Worm (Caenorhabditis elegans) whole organism, L3 larva: ENCODE results near the gene slcr-46.1.

Experiments
- R02D3.7 ChIP-seq: fragments of 150-350 bp; optimal IDR thresholded peaks from 2 replicates; lab custom pipeline; 2014; ENCODE audit warnings: missing biosample characterization, missing genetic modification characterization
- ZK546.5 ChIP-seq: sonication (generic microtip); optimal IDR thresholded peaks from 2 replicates; lab custom pipeline; 2017; ENCODE audit warnings: missing biosample characterization, missing genetic modification characterization
- aly-2 ChIP-seq: fragments of 150-350 bp; optimal IDR thresholded peaks from 2 replicates; lab custom pipeline; 2014; ENCODE audit warnings: missing biosample characterization, missing genetic modification characterization
- ama-1 ChIP-seq: fragments of 150-350 bp; optimal IDR thresholded peaks from 2 replicates; lab custom pipeline; 2018
- ceh-28 ChIP-seq: fragments of 150-350 bp; optimal IDR thresholded peaks from 2 replicates; lab custom pipeline; 2014; ENCODE audit warnings: missing biosample characterization, missing genetic modification reagents, missing genetic modification characterization
- ceh-82 ChIP-seq: fragments of 150-350 bp; optimal IDR thresholded peaks from 2 replicates; lab custom pipeline; 2014; ENCODE audit warnings: missing biosample characterization, missing genetic modification characterization
- ceh-9 ChIP-seq: sonication (generic microtip); optimal IDR thresholded peaks from 2 replicates; lab custom pipeline; 2018; ENCODE audit warnings: missing biosample characterization, missing genetic modification characterization
- daf-12 ChIP-seq: fragments of 150-350 bp; optimal IDR thresholded peaks from 2 replicates; lab custom pipeline; 2014; ENCODE audit warnings: missing biosample characterization, missing genetic modification reagents, missing genetic modification characterization
- egl-27 ChIP-seq: sonication (generic microtip); optimal IDR thresholded peaks from 4 replicates; lab custom pipeline; 2017; ENCODE audit warnings: missing biosample characterization, missing genetic modification reagents, missing genetic modification characterization
- egl-5 ChIP-seq: fragments of 150-350 bp; optimal IDR thresholded peaks from 2 replicates; lab custom pipeline; 2017; ENCODE audit warnings: missing biosample characterization, missing genetic modification reagents, missing genetic modification characterization, inconsistent platforms
- elt-1 ChIP-seq: fragments of 150-350 bp; optimal IDR thresholded peaks from 2 replicates; lab custom pipeline; 2014; ENCODE audit warnings: missing biosample characterization, missing genetic modification characterization
- elt-2 ChIP-seq: sonication (generic microtip); optimal IDR thresholded peaks from 2 replicates; lab custom pipeline; 2016; ENCODE audit warnings: missing genetic modification reagents, mild to moderate bottlenecking, missing genetic modification characterization, missing compliant biosample characterization
- elt-3 ChIP-seq, 3 experiments: fragments of 150-350 bp in 1 of 3; sonication (generic microtip) in 2 of 3; optimal IDR thresholded peaks; 2 replicates in 2 of 3; 4 replicates in 1 of 3; lab custom pipeline; 2014 to 2017; ENCODE audit warnings: missing biosample characterization in 3 of 3, missing genetic modification characterization in 3 of 3
- eor-1 ChIP-seq, 2 experiments: fragments of 150-350 bp; optimal IDR thresholded peaks; 2 replicates each; lab custom pipeline; 2014 to 2018; ENCODE audit warnings: missing biosample characterization in 2 of 2, missing genetic modification characterization in 2 of 2
- fkh-10 ChIP-seq: sonication (generic microtip); optimal IDR thresholded peaks from 2 replicates; lab custom pipeline; 2017; ENCODE audit warnings: missing biosample characterization, missing genetic modification reagents, missing genetic modification characterization
- fkh-2 ChIP-seq: fragments of 150-350 bp; optimal IDR thresholded peaks from 2 replicates; lab custom pipeline; 2014; ENCODE audit warnings: missing biosample characterization, missing genetic modification reagents, missing genetic modification characterization
- fos-1 ChIP-seq: fragments of 150-350 bp; optimal IDR thresholded peaks from 2 replicates; lab custom pipeline; 2014; ENCODE audit warnings: missing biosample characterization, missing genetic modification characterization
- hmg-11 ChIP-seq: sonication (generic microtip); optimal IDR thresholded peaks from 2 replicates; lab custom pipeline; 2016; ENCODE audit warnings: missing genetic modification characterization, missing compliant biosample characterization
- jun-1 ChIP-seq: fragments of 150-350 bp; optimal IDR thresholded peaks from 2 replicates; lab custom pipeline; 2014; ENCODE audit warnings: missing biosample characterization, missing genetic modification reagents, missing genetic modification characterization
- lin-15B ChIP-seq: fragments of 150-350 bp; optimal IDR thresholded peaks from 2 replicates; lab custom pipeline; 2014; ENCODE audit warnings: missing biosample characterization, missing genetic modification characterization
- lsy-12 ChIP-seq: sonication (generic microtip); optimal IDR thresholded peaks from 2 replicates; lab custom pipeline; 2016; ENCODE audit warnings: mild to moderate bottlenecking, missing genetic modification characterization, missing compliant biosample characterization
- mdl-1 ChIP-seq: fragments of 150-350 bp; optimal IDR thresholded peaks from 2 replicates; lab custom pipeline; 2014; ENCODE audit warnings: missing biosample characterization, missing genetic modification characterization
- mml-1 ChIP-seq: fragments of 150-350 bp; sonication (generic microtip); optimal IDR thresholded peaks from 3 replicates; lab custom pipeline; 2014; ENCODE audit warnings: missing biosample characterization, missing genetic modification characterization
- nfya-1 ChIP-seq: sonication (generic microtip); optimal IDR thresholded peaks from 2 replicates; lab custom pipeline; 2017; ENCODE audit warnings: missing genetic modification characterization, mild to moderate bottlenecking, missing compliant biosample characterization, antibody characterized with exemption, moderate library complexity; ENCODE audit not compliant: insufficient read depth
- nhr-12 ChIP-seq: fragments of 150-350 bp; optimal IDR thresholded peaks from 2 replicates; lab custom pipeline; 2014; ENCODE audit warnings: missing biosample characterization, missing genetic modification characterization
- nhr-23 ChIP-seq: fragments of 150-350 bp; optimal IDR thresholded peaks from 2 replicates; lab custom pipeline; 2014; ENCODE audit warnings: missing biosample characterization, missing genetic modification reagents, missing genetic modification characterization
- nhr-237 ChIP-seq: fragments of 150-350 bp; optimal IDR thresholded peaks from 2 replicates; lab custom pipeline; 2014; ENCODE audit warnings: missing biosample characterization, missing genetic modification characterization
- nhr-25 ChIP-seq: sonication (generic microtip); optimal IDR thresholded peaks from 2 replicates; lab custom pipeline; 2017; ENCODE audit warnings: missing biosample characterization, missing genetic modification characterization
- nhr-28 ChIP-seq: fragments of 150-350 bp; optimal IDR thresholded peaks from 2 replicates; lab custom pipeline; 2014; ENCODE audit warnings: missing biosample characterization, missing genetic modification characterization
- nhr-43 ChIP-seq: sonication (generic microtip); optimal IDR thresholded peaks from 2 replicates; lab custom pipeline; 2016; ENCODE audit warnings: mild to moderate bottlenecking, missing genetic modification characterization, missing compliant biosample characterization; ENCODE audit not compliant: poor library complexity, severe bottlenecking
- nhr-67 ChIP-seq: fragments of 150-350 bp; optimal IDR thresholded peaks from 2 replicates; lab custom pipeline; 2014; ENCODE audit warnings: missing biosample characterization, missing genetic modification characterization
- nhr-76 ChIP-seq: fragments of 150-350 bp; sonication (generic microtip); optimal IDR thresholded peaks from 5 replicates; lab custom pipeline; 2014; ENCODE audit warnings: missing biosample characterization, missing genetic modification characterization
- pha-4 ChIP-seq: fragments of 150-350 bp; optimal IDR thresholded peaks from 2 replicates; lab custom pipeline; 2014; ENCODE audit warnings: missing biosample characterization, missing genetic modification reagents, missing genetic modification characterization
- pqm-1 ChIP-seq: fragments of 150-350 bp; optimal IDR thresholded peaks from 2 replicates; lab custom pipeline; 2017; ENCODE audit warnings: missing biosample characterization, missing genetic modification characterization, inconsistent platforms
- sea-2 ChIP-seq: fragments of 150-350 bp; sonication (generic microtip); optimal IDR thresholded peaks from 4 replicates; lab custom pipeline; 2014; ENCODE audit warnings: missing biosample characterization, missing genetic modification reagents, missing genetic modification characterization
- snpc-4 ChIP-seq: fragments of 150-350 bp; optimal IDR thresholded peaks from 2 replicates; lab custom pipeline; 2014; ENCODE audit warnings: missing biosample characterization, missing genetic modification characterization
- tbx-2 ChIP-seq: sonication (generic microtip); optimal IDR thresholded peaks from 2 replicates; lab custom pipeline; 2016; ENCODE audit warnings: mild to moderate bottlenecking, missing genetic modification characterization, missing compliant biosample characterization
- unc-39 ChIP-seq: sonication (generic microtip); optimal IDR thresholded peaks from 4 replicates; lab custom pipeline; 2017; ENCODE audit warnings: missing biosample characterization, missing genetic modification characterization
- zag-1 ChIP-seq: fragments of 150-350 bp; optimal IDR thresholded peaks from 2 replicates; lab custom pipeline; 2014; ENCODE audit warnings: missing biosample characterization, missing genetic modification characterization
- ztf-11 ChIP-seq: fragments of 150-350 bp; optimal IDR thresholded peaks from 2 replicates; lab custom pipeline; 2014; ENCODE audit warnings: missing biosample characterization, missing genetic modification characterization
- ztf-4 ChIP-seq: fragments of 150-350 bp; optimal IDR thresholded peaks from 2 replicates; lab custom pipeline; 2014; ENCODE audit warnings: missing biosample characterization, missing genetic modification characterization

slcr-46.1 gene

DNA sequence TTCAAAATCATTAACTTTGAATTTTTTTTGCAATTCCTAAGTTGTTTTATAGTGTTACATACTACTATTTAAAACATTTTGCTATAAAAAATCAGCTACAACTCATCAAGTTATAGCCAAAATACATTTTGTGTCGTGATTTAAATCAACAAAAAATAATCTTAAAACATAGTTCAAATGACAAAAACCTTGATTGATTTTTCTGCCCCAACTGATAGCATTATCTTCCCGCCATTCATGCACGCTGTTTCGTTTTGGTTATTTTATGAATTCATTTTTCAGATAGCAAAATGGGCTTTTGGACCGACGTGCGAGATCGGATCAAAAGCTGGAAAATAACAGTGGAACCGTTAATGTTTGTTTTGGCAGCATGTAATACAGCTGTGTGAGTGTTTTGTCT, at the start of gene slcr-46.1:
TSS of gene slcr-46.1 (plus strand) at position 274 of the 400 bp plus-strand sequence.
- no peak for TF ChIP-seq nhr-28 (tag; lab: Kevin White, UChicago)
- peak; percentile 56 for TF ChIP-seq elt-2 (tag; lab: Kevin White, UChicago)
- no peak for TF ChIP-seq fkh-10 (GFP tag; lab: Kevin White, UChicago)
- TF ChIP-seq pqm-1 (tag; lab: Kevin White, UChicago), result peak; percentile 38

DNA sequence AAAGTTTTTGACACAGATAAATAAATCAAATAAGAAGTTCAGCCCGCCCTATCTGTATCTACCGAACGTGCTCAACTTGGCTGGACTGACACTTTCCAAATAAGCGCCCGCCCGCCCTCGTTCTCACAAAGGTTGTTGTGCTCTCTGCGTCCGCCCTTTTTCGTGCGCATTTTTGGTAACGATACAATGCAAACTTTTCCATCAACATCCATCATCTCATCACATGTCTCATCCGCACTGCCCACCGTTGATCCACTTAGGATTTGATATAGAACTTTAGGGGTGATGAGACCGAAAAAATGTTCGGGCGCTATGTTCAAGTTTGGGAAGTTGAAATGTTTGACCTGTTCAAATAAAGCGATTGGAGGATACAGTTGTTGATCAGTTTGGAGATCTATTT, 46.6 kb upstream of the slcr-46.1 start, which contains the start of gene C05E11.7:
TSS of gene C05E11.7 (minus strand) at position 101 of the 400 bp plus-strand sequence.
- TF ChIP-seq ZK546.5 (tag; lab: Kevin White, UChicago), result no peak
- no peak for TF ChIP-seq jun-1 (tag; lab: Kevin White, UChicago)
- no peak for TF ChIP-seq mdl-1 (tag; lab: Kevin White, UChicago)
- no peak for TF ChIP-seq nhr-67 (tag; lab: Kevin White, UChicago)
- no peak for TF ChIP-seq ztf-11
- TF ChIP-seq nhr-12 (tag; lab: Kevin White, UChicago), result no peak
- no peak for TF ChIP-seq nhr-237 (tag; lab: Kevin White, UChicago)
- no peak for TF ChIP-seq snpc-4
- TF ChIP-seq hmg-11 (tag; lab: Kevin White, UChicago), result no peak
- no peak for TF ChIP-seq nhr-25 (tag; lab: Kevin White, UChicago)
- no peak for TF ChIP-seq aly-2 (tag; lab: Kevin White, UChicago)
- no peak for TF ChIP-seq ama-1 (lab: Kevin White, UChicago)
- TF ChIP-seq sea-2 (GFP tag; lab: Kevin White, UChicago), result no peak
- TF ChIP-seq nhr-23 (tag; lab: Kevin White, UChicago), result no peak

DNA sequence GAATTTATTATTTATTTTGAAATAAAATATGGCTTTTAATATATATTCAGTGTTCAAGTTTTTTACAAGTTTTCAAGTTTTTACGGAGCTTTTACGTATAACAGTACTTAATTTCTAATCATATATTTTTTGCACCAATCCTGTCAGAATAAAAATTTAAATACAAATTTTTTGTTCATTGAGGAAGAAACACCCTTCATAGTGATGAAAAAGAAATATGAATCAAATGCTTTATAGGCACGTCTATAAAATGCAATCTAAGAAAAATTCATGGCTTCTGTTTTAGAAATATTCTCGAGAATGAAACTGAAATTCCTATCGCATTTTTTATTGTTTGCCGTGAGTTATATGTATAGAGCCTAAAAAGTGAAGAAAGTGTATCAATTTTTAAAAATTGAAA, 45.5 kb upstream of the slcr-46.1 start, which contains the start of gene C05E11.2:
TSS of gene C05E11.2 (plus strand) at position 301 of the 400 bp plus-strand sequence.
- no peak for TF ChIP-seq unc-39
- TF ChIP-seq nhr-23 (tag; lab: Kevin White, UChicago), result no peak
- no peak for TF ChIP-seq jun-1 (tag; lab: Kevin White, UChicago)
- TF ChIP-seq pqm-1 (tag; lab: Kevin White, UChicago), result no peak
- no peak for TF ChIP-seq daf-12 (tag; lab: Kevin White, UChicago)
- no peak for TF ChIP-seq mml-1 (tag; lab: Kevin White, UChicago)
- TF ChIP-seq ZK546.5 (tag; lab: Kevin White, UChicago), result no peak

ce11 chrX:4587934-4588333, 44.2 kb upstream of the slcr-46.1 start:
- no peak for TF ChIP-seq sea-2 (GFP tag; lab: Kevin White, UChicago)
- peak; percentile 44 for TF ChIP-seq lin-15B
- no peak for TF ChIP-seq mml-1 (tag; lab: Kevin White, UChicago)
- TF ChIP-seq ceh-9 (tag; lab: Kevin White, UChicago), result no peak
- peak; percentile 53 for TF ChIP-seq nhr-23 (tag; lab: Kevin White, UChicago)
- no peak for TF ChIP-seq nhr-76
- TF ChIP-seq nhr-237 (tag; lab: Kevin White, UChicago), result no peak
- no peak for TF ChIP-seq ztf-4 (tag; lab: Kevin White, UChicago)
- TF ChIP-seq ama-1 (lab: Kevin White, UChicago), result no peak
- TF ChIP-seq fkh-2 (tag; lab: Kevin White, UChicago), result no peak
- no peak for TF ChIP-seq tbx-2
- TF ChIP-seq elt-3 (tag; optimal IDR thresholded peaks at IDR 0.05; lab: Kevin White, UChicago), result no peak
- TF ChIP-seq fos-1 (tag; lab: Kevin White, UChicago), result no peak
- peak; percentile 13 for TF ChIP-seq egl-5 (tag; lab: Kevin White, UChicago)
- peak; percentile 55 for TF ChIP-seq hmg-11 (tag; lab: Kevin White, UChicago)
- TF ChIP-seq pqm-1 (tag; lab: Kevin White, UChicago), result no peak
- TF ChIP-seq ceh-82 (tag; lab: Kevin White, UChicago), result no peak
- peak; percentile 59 for TF ChIP-seq nhr-25 (tag; lab: Kevin White, UChicago)
- TF ChIP-seq pha-4 (tag; lab: Kevin White, UChicago), result peak; percentile 61
- no peak for TF ChIP-seq lsy-12 (tag; lab: Kevin White, UChicago)
- TF ChIP-seq elt-1 (tag; lab: Kevin White, UChicago), result no peak
- TF ChIP-seq nhr-12 (tag; lab: Kevin White, UChicago), result no peak
- peak; percentile 12 for TF ChIP-seq elt-2 (tag; lab: Kevin White, UChicago)
- TF ChIP-seq unc-39, result no peak
- no peak for TF ChIP-seq nhr-43
- TF ChIP-seq egl-27 (tag; lab: Kevin White, UChicago), result no peak
- TF ChIP-seq eor-1 (tag; optimal IDR thresholded peaks at IDR 0.05; lab: Kevin White, UChicago), result no peak
- peak; percentile 54 for TF ChIP-seq nfya-1
- TF ChIP-seq nhr-67 (tag; lab: Kevin White, UChicago), result no peak
- TF ChIP-seq snpc-4, result no peak
- TF ChIP-seq ceh-28 (tag; lab: Kevin White, UChicago), result peak; percentile 2
- TF ChIP-seq zag-1 (tag; lab: Kevin White, UChicago), result no peak
- no peak for TF ChIP-seq mdl-1 (tag; lab: Kevin White, UChicago)
- TF ChIP-seq R02D3.7 (tag; lab: Kevin White, UChicago), result no peak
